Fruit fly (Drosophila melanogaster): ENCODE results near the gene Jon25Bii.

Jon25Bii gene

DNA sequence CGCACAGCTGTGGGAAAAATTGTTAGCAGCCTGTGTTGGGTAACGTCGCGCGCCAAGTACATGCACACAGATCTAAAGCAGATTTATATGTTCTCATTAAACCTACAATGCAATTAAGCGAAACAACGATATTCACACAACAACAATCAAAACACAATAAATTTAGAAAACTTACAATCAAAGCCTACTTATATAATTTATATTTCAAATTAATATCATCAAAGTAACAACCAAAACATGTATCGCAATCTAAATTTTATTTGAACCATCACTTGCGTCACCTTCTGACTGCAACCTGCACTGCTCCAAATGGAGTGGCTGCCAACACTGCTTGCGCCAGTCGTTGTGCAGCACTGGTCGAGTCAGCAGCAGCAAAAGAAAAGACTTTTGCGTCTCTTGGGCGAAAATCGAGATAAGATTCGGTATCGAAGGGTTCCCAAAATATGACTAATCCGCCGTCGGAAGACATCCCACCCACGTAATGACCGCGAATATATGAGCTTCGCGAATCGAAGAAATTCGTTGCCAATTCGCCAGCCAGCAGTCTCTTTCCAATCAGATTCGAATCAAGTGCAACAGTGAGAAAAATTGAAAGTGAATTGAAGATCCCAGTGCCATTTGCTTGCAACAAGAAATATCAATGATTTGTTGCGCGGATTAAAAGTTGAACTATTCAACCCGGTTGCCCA lies 28.5 kb upstream of the Jon25Bii start, which contains the start of the genes CG8892 and CG34126 (continued):
- peak; percentile 91 for TF ChIP-seq Spps (tag; optimal IDR thresholded peaks at IDR 0.05)
- TF ChIP-seq dmrt11E (tag; optimal IDR thresholded peaks at IDR 0.05), result peak; percentile 96
- peak; percentile 61 for TF ChIP-seq Kr (GFP tag; optimal IDR thresholded peaks at IDR 0.05)
- TF ChIP-seq CG18599 (GFP tag; optimal IDR thresholded peaks at IDR 0.05), result peak; percentile 98
- peak; percentile 89 for TF ChIP-seq oc (tag; optimal IDR thresholded peaks at IDR 0.05)
- TF ChIP-seq CG8359 (GFP tag; optimal IDR thresholded peaks at IDR 0.05; ENCODE audit: borderline replicate concordance), result peak; percentile 87
- no peak for TF ChIP-seq CG8478 (optimal IDR thresholded peaks at IDR 0.05)
- peak; percentile 94 for TF ChIP-seq Sox102F (GFP tag; optimal IDR thresholded peaks at IDR 0.05)
- peak; percentile 87 for TF ChIP-seq CG33213 (GFP tag; optimal IDR thresholded peaks at IDR 0.05)
- peak; percentile 68 for TF ChIP-seq fd102C (GFP tag; optimal IDR thresholded peaks at IDR 0.05)
- peak in 1 of 2 experiments; percentile 75 for TF ChIP-seq Hr78 (GFP tag; optimal IDR thresholded peaks at IDR 0.05)
- peak; percentile 94 for TF ChIP-seq CG15601 (tag; optimal IDR thresholded peaks at IDR 0.05)
- peak; percentile 98 for TF ChIP-seq Ptx1 (GFP tag; IDR thresholded peaks at IDR 0.05)
- peak; percentile 96 for TF ChIP-seq CG9876 (GFP tag; optimal IDR thresholded peaks at IDR 0.05)
- TF ChIP-seq fu2 (GFP tag; optimal IDR thresholded peaks at IDR 0.05), result peak; percentile 96
- TF ChIP-seq TFAM (GFP tag; optimal IDR thresholded peaks at IDR 0.05), result peak; percentile 89
- peak; percentile 87 for TF ChIP-seq CG3838 (GFP tag; optimal IDR thresholded peaks at IDR 0.05)
- TF ChIP-seq Oli (tag; optimal IDR thresholded peaks at IDR 0.05), result peak; percentile 96
- peak; percentile 95 for TF ChIP-seq so (GFP tag; IDR thresholded peaks at IDR 0.05)
- no peak for TF ChIP-seq CG7963 (GFP tag; IDR thresholded peaks at IDR 0.05; ENCODE audit: partially characterized antibody)
- peak; percentile 88 for TF ChIP-seq stc (GFP tag; IDR thresholded peaks at IDR 0.05)
- TF ChIP-seq Sox100B (GFP tag; optimal IDR thresholded peaks at IDR 0.05), result peak; percentile 96
- TF ChIP-seq CG1233 (GFP tag; optimal IDR thresholded peaks at IDR 0.05), result peak; percentile 97
- TF ChIP-seq CG10267 (tag; optimal IDR thresholded peaks at IDR 0.05), result peak; percentile 100
- TF ChIP-seq nau (GFP tag; optimal IDR thresholded peaks at IDR 0.05), result no peak
- TF ChIP-seq BtbVII (GFP tag; optimal IDR thresholded peaks at IDR 0.05), result peak; percentile 97
- no peak for TF ChIP-seq zen2 (GFP tag; IDR thresholded peaks at IDR 0.05; ENCODE audit: partially characterized antibody)
- peak; percentile 98 for TF ChIP-seq sisA (GFP tag; IDR thresholded peaks at IDR 0.05)
- TF ChIP-seq sug (tag; optimal IDR thresholded peaks at IDR 0.05), result peak; percentile 97
- peak; percentile 94 for TF ChIP-seq CG8765 (GFP tag; IDR thresholded peaks at IDR 0.05)
- TF ChIP-seq CG16813 (GFP tag; IDR thresholded peaks at IDR 0.05; ENCODE audit: partially characterized antibody), result peak; percentile 36; the same call in 2 of the 3 replicates
- peak; percentile 96 for TF ChIP-seq kay (GFP tag; optimal IDR thresholded peaks at IDR 0.05)
- peak; percentile 85 for TF ChIP-seq ap (GFP tag; IDR thresholded peaks at IDR 0.05)
- TF ChIP-seq CG4424 (GFP tag; optimal IDR thresholded peaks at IDR 0.05), result peak; percentile 99
- peak; percentile 95 for TF ChIP-seq gro (GFP tag; optimal IDR thresholded peaks at IDR 0.05)
- peak; percentile 90 for TF ChIP-seq CG18011 (GFP tag; optimal IDR thresholded peaks at IDR 0.05)
- peak; percentile 90 for TF ChIP-seq cas (GFP tag; IDR thresholded peaks at IDR 0.05)
- TF ChIP-seq seq (GFP tag; IDR thresholded peaks at IDR 0.05), result peak; percentile 94
- peak; percentile 97 for TF ChIP-seq CG18262 (tag; optimal IDR thresholded peaks at IDR 0.05)
- peak; percentile 97 for TF ChIP-seq chif (GFP tag; optimal IDR thresholded peaks at IDR 0.05)
- TF ChIP-seq toy (GFP tag; IDR thresholded peaks at IDR 0.05), result peak; percentile 93
- peak; percentile 98 for TF ChIP-seq CG15696 (tag; optimal IDR thresholded peaks at IDR 0.05)
- TF ChIP-seq eyg (GFP tag; optimal IDR thresholded peaks at IDR 0.05), result peak; percentile 92
- peak; percentile 98 for TF ChIP-seq az2 (GFP tag; optimal IDR thresholded peaks at IDR 0.05)
- peak; percentile 85 for TF ChIP-seq CG7271 (tag; optimal IDR thresholded peaks at IDR 0.05)
- TF ChIP-seq Usf (GFP tag; optimal IDR thresholded peaks at IDR 0.05), result peak; percentile 98
- TF ChIP-seq CG10431 (GFP tag; optimal IDR thresholded peaks at IDR 0.05), result peak; percentile 84
- TF ChIP-seq fd3F (GFP tag; optimal IDR thresholded peaks at IDR 0.05), result peak; percentile 95
- peak; percentile 100 for TF ChIP-seq CG30403 (GFP tag; optimal IDR thresholded peaks at IDR 0.05)

Measured in whole organism, embryonic.